Worm (Caenorhabditis elegans) whole organism, L4 larva: ENCODE results near the gene mon-2.
A peak's percentile ranks its signal among the peaks of the same experiment; 100 is the strongest.

Experiments used
- nhr-111 ChIP-seq: fragments of 200-800 bp; sonication (Bioruptor generic); optimal IDR thresholded peaks from 2 replicates; lab custom pipeline; 2018; ENCODE audit warnings: mild to moderate bottlenecking, missing genetic modification characterization, missing compliant biosample characterization
- nhr-76 ChIP-seq: fragments of 150-350 bp; optimal IDR thresholded peaks from 2 replicates; lab custom pipeline; 2014; ENCODE audit warnings: missing biosample characterization, missing genetic modification characterization
- unc-62 ChIP-seq, 3 experiments: fragments of 150-350 bp in 1 of 3; sonication (generic microtip); optimal IDR thresholded peaks in 2 of 3; peaks in 1 of 3; 1 replicate in 1 of 3; 2 replicates in 2 of 3; lab custom pipeline; 2014 to 2017; ENCODE audit warnings: missing biosample characterization in 3 of 3, missing genetic modification characterization in 3 of 3, missing genetic modification reagents in 3 of 3, missing genotype in 1 of 3

DNA sequence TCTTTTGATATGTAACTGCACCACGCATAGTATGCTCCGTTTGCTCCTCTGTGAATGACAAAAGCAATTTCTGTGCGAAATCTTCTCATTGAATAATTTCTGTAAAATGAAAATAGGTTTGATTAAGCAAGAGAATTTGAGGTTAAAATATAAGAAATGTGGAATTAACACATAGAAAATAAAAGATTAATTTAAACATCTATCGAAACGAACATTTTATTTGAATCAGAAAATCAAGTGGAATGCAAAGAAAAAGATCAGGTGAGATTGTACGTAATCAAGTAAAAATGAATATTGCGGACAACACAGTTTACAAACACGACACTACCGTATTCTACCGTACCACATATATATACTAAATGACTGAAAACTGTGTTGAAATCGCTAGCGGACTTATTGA, 44.4 kb downstream of the mon-2 start, which contains the start of gene B0001.8:
- TF ChIP-seq nhr-111 (no peak), unc-62 (GFP tag; optimal IDR thresholded peaks at IDR 0.05 in 1 of 2; lab: Kevin White, UChicago) (peak in 1 of 2 experiments; percentile 50), unc-62 (tag; optimal IDR thresholded peaks at IDR 0.05; lab: Kevin White, UChicago) (no peak), nhr-76 (tag; lab: Kevin White, UChicago) (no peak)
